Fruit fly (Drosophila melanogaster) whole organism, embryonic: Measurements from ENCODE around the gene CG10996.
A peak's percentile ranks its signal among the peaks of the same experiment; 100 is the strongest.

Experiments
- Ada2b ChIP-seq: fragments of 200-800 bp; sonication (Bioruptor generic); IDR thresholded peaks from 2 replicates; pipeline ENCODE4 v1.3.6; 2022; ENCODE audit warnings: missing biosample characterization, missing genetic modification characterization
- Aef1 ChIP-seq: fragments of 200-800 bp; sonication (Bioruptor generic); IDR thresholded peaks from 3 replicates; pipeline ENCODE4 v1.3.6; 2022; ENCODE audit warnings: missing biosample characterization, missing genetic modification characterization
- CG11398 ChIP-seq: fragments of 200-800 bp; sonication (Bioruptor generic); optimal IDR thresholded peaks from 2 replicates; lab custom pipeline; 2016; ENCODE audit warnings: missing biosample characterization, missing genetic modification characterization
- CG12236 ChIP-seq: fragments of 200-800 bp; sonication (Bioruptor generic); optimal IDR thresholded peaks from 2 replicates; lab custom pipeline; 2016; ENCODE audit warnings: missing biosample characterization, missing genetic modification characterization
- CG1603 ChIP-seq: fragments of 200-800 bp; sonication (Bioruptor generic); optimal IDR thresholded peaks from 2 replicates; lab custom pipeline; 2019; ENCODE audit warnings: missing biosample characterization, mild to moderate bottlenecking, missing genetic modification characterization, moderate library complexity
- CG17829 ChIP-seq: fragments of 200-800 bp; optimal IDR thresholded peaks from 2 replicates; lab custom pipeline; 2019; ENCODE audit warnings: missing biosample characterization, mild to moderate bottlenecking, missing genetic modification characterization, moderate library complexity
- CG18262 ChIP-seq: fragments of 200-800 bp; optimal IDR thresholded peaks from 3 replicates; lab custom pipeline; 2019; ENCODE audit warnings: missing biosample characterization, mild to moderate bottlenecking, missing genetic modification characterization, moderate library complexity
- CG18619 ChIP-seq: fragments of 200-800 bp; sonication (Bioruptor generic); optimal IDR thresholded peaks from 3 replicates; lab custom pipeline; 2017; ENCODE audit warnings: missing biosample characterization, mild to moderate bottlenecking, missing genetic modification characterization
- CG3281 ChIP-seq: fragments of 200-800 bp; sonication (Bioruptor generic); optimal IDR thresholded peaks from 3 replicates; lab custom pipeline; 2017; ENCODE audit warnings: missing biosample characterization, mild to moderate bottlenecking, missing genetic modification characterization
- CG33557 ChIP-seq: fragments of 200-800 bp; sonication (Bioruptor generic); optimal IDR thresholded peaks from 2 replicates; lab custom pipeline; 2019; ENCODE audit warnings: missing biosample characterization, mild to moderate bottlenecking, missing genetic modification characterization, moderate library complexity
- CG34224 ChIP-seq: fragments of 200-800 bp; sonication (Bioruptor generic); IDR thresholded peaks from 3 replicates; pipeline ENCODE4 v1.3.6; 2022; ENCODE audit warnings: missing biosample characterization, missing genetic modification characterization; ENCODE audit not compliant: partially characterized antibody
- CG4854 ChIP-seq: fragments of 200-800 bp; sonication (Bioruptor generic); optimal IDR thresholded peaks from 2 replicates; lab custom pipeline; 2016; ENCODE audit warnings: missing biosample characterization, missing genetic modification characterization, inconsistent platforms
- CG8290 ChIP-seq, 3 experiments: fragments of 200-800 bp; sonication (Bioruptor generic); optimal IDR thresholded peaks; 2 replicates each; lab custom pipeline; 2016 to 2019; ENCODE audit warnings: missing biosample characterization in 3 of 3, missing genetic modification characterization in 3 of 3, mild to moderate bottlenecking in 2 of 3, moderate library complexity in 1 of 3
- Chrac-16 ChIP-seq: fragments of 200-800 bp; sonication (Bioruptor generic); optimal IDR thresholded peaks from 3 replicates; lab custom pipeline; 2016; ENCODE audit warnings: missing biosample characterization, missing genetic modification characterization
- Doc3 ChIP-seq: fragments of 200-800 bp; sonication (Bioruptor generic); IDR thresholded peaks from 3 replicates; pipeline ENCODE4 v1.3.6; 2022; ENCODE audit warnings: missing biosample characterization, missing genetic modification characterization; ENCODE audit not compliant: partially characterized antibody
- HLH4C ChIP-seq: fragments of 200-800 bp; sonication (Bioruptor generic); IDR thresholded peaks from 3 replicates; pipeline ENCODE4 v1.3.6; 2022; ENCODE audit warnings: missing biosample characterization, missing genetic modification characterization; ENCODE audit not compliant: partially characterized antibody
- HLH54F ChIP-seq: fragments of 200-800 bp; sonication (Bioruptor generic); optimal IDR thresholded peaks from 3 replicates; lab custom pipeline; 2016; ENCODE audit warnings: missing biosample characterization, missing genetic modification characterization
- Mad ChIP-seq: fragments of 200-800 bp; sonication (Bioruptor generic); optimal IDR thresholded peaks from 2 replicates; lab custom pipeline; 2016; ENCODE audit warnings: missing biosample characterization, missing genetic modification characterization
- Myb ChIP-seq: fragments of 200-800 bp; sonication (Bioruptor generic); optimal IDR thresholded peaks from 2 replicates; lab custom pipeline; 2016; ENCODE audit warnings: missing biosample characterization, missing genetic modification characterization
- Neu2 ChIP-seq: fragments of 200-800 bp; sonication (Bioruptor generic); optimal IDR thresholded peaks from 3 replicates; lab custom pipeline; 2016; ENCODE audit warnings: missing biosample characterization, missing genetic modification characterization, borderline replicate concordance
- Poxn ChIP-seq: fragments of 200-800 bp; sonication (Bioruptor generic); IDR thresholded peaks from 2 replicates; pipeline ENCODE4 v1.3.6; 2022; ENCODE audit warnings: missing biosample characterization, missing genetic modification characterization
- Side ChIP-seq: fragments of 200-800 bp; sonication (Bioruptor generic); optimal IDR thresholded peaks from 2 replicates; lab custom pipeline; 2016; ENCODE audit warnings: missing biosample characterization, missing genetic modification characterization
- Sox100B ChIP-seq: fragments of 200-800 bp; sonication (Bioruptor generic); optimal IDR thresholded peaks from 3 replicates; lab custom pipeline; 2018; ENCODE audit warnings: missing biosample characterization, mild to moderate bottlenecking, missing genetic modification characterization
- Sox102F ChIP-seq: fragments of 200-800 bp; sonication (Bioruptor generic); optimal IDR thresholded peaks from 2 replicates; lab custom pipeline; 2018; ENCODE audit warnings: missing biosample characterization, mild to moderate bottlenecking, missing genetic modification characterization, moderate library complexity
- ash1 ChIP-seq: fragments of 200-800 bp; sonication (Bioruptor generic); optimal IDR thresholded peaks from 2 replicates; lab custom pipeline; 2018; ENCODE audit warnings: missing biosample characterization, mild to moderate bottlenecking, missing genetic modification characterization
- bowl ChIP-seq: fragments of 200-800 bp; sonication (Bioruptor generic); IDR thresholded peaks from 2 replicates; pipeline ENCODE4 v1.3.6; 2022; ENCODE audit warnings: missing biosample characterization, missing genetic modification characterization
- dimm ChIP-seq: fragments of 200-800 bp; sonication (Bioruptor generic); IDR thresholded peaks from 2 replicates; pipeline ENCODE4 v1.3.6; 2022; ENCODE audit warnings: missing biosample characterization, missing genetic modification characterization
- dmrt99B ChIP-seq: fragments of 200-800 bp; sonication (Bioruptor generic); optimal IDR thresholded peaks from 2 replicates; lab custom pipeline; 2018; ENCODE audit warnings: missing biosample characterization, mild to moderate bottlenecking, missing genetic modification characterization, moderate library complexity
- emc ChIP-seq: fragments of 200-800 bp; sonication (Bioruptor generic); optimal IDR thresholded peaks from 2 replicates; lab custom pipeline; 2016; ENCODE audit warnings: missing biosample characterization, missing genetic modification characterization
- ems ChIP-seq: fragments of 200-800 bp; sonication (Bioruptor generic); optimal IDR thresholded peaks from 3 replicates; lab custom pipeline; 2016; ENCODE audit warnings: missing biosample characterization, missing genetic modification characterization
- eve ChIP-seq, 2 experiments: fragments of >200 bp; optimal IDR thresholded peaks; 2 replicates each; lab custom pipeline; 2017; ENCODE audit warnings: missing biosample characterization in 2 of 2, missing genetic modification characterization in 2 of 2
- gcm2 ChIP-seq: fragments of 200-800 bp; sonication (Bioruptor generic); optimal IDR thresholded peaks from 2 replicates; lab custom pipeline; 2016; ENCODE audit warnings: missing biosample characterization, missing genetic modification characterization
- jumu ChIP-seq: fragments of 200-800 bp; sonication (Bioruptor generic); optimal IDR thresholded peaks from 3 replicates; lab custom pipeline; 2016; ENCODE audit warnings: missing biosample characterization, missing genetic modification characterization
- kah ChIP-seq: fragments of 200-800 bp; sonication (Bioruptor generic); optimal IDR thresholded peaks from 2 replicates; lab custom pipeline; 2018; ENCODE audit warnings: missing biosample characterization, mild to moderate bottlenecking, missing genetic modification characterization
- lmd ChIP-seq: fragments of 200-800 bp; sonication (Bioruptor generic); IDR thresholded peaks from 2 replicates; pipeline ENCODE4 v1.3.6; 2022; ENCODE audit warnings: missing biosample characterization, missing genetic modification characterization
- nmo ChIP-seq: fragments of 200-800 bp; sonication (Bioruptor generic); optimal IDR thresholded peaks from 2 replicates; lab custom pipeline; 2018; ENCODE audit warnings: missing biosample characterization, mild to moderate bottlenecking, missing genetic modification characterization, moderate library complexity
- phol ChIP-seq: fragments of 200-800 bp; sonication (Bioruptor generic); optimal IDR thresholded peaks from 3 replicates; lab custom pipeline; 2018; ENCODE audit warnings: missing biosample characterization, mild to moderate bottlenecking, missing genetic modification characterization, moderate library complexity
- sens-2 ChIP-seq: fragments of 200-800 bp; sonication (Bioruptor generic); IDR thresholded peaks from 2 replicates; pipeline ENCODE4 v1.3.6; 2022; ENCODE audit warnings: missing biosample characterization, missing genetic modification characterization
- slbo ChIP-seq: fragments of 200-800 bp; sonication (Bioruptor generic); IDR thresholded peaks from 2 replicates; pipeline ENCODE4 v1.3.6; 2022; ENCODE audit warnings: missing biosample characterization, missing genetic modification characterization
- sqz ChIP-seq: fragments of 200-800 bp; sonication (Bioruptor generic); optimal IDR thresholded peaks from 3 replicates; lab custom pipeline; 2018; ENCODE audit warnings: missing biosample characterization, mild to moderate bottlenecking, missing genetic modification characterization
- usp ChIP-seq: fragments of >200 bp; optimal IDR thresholded peaks from 2 replicates; lab custom pipeline; 2017; ENCODE audit warnings: missing biosample characterization, missing genetic modification characterization
- vfl ChIP-seq: fragments of 200-800 bp; sonication (Bioruptor generic); optimal IDR thresholded peaks from 2 replicates; lab custom pipeline; 2016; ENCODE audit warnings: missing biosample characterization, missing genetic modification characterization
- wor ChIP-seq: fragments of 200-800 bp; sonication (Bioruptor generic); IDR thresholded peaks from 2 replicates; pipeline ENCODE4 v1.3.6; 2022; ENCODE audit warnings: missing biosample characterization, missing genetic modification characterization

Gene CG10996

DNA sequence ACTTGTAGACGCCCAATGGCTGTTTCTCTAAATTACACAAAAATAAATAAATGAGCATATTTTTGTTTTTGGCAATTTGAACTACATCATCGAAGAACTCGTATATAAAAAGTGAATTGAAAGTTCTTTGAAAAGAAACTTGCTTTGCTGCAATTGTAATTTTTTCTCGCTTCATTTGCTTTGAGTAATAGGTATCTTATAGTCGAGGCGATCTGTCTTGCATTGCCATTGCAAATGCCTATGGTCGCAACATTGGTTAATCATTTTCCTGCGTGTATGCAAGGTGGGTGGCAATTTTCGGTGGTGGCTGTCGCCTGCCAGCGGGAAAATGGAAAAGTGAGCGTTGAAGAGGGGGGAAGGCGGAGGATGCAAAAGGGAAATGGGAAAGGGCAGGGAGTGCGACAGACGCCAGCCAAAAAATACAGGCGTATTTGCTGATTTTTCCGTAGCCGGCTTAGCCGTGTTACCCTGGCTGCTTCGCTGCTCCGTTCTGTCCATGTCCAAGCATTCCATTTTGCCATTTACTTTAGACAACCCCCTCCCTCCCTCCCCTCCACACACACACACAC is 10.1 kb downstream of the CG10996 start (continued):
- TF ChIP-seq CG4854, result no peak

dm6 chrX:13786037-13786667 is 11.3 kb downstream of the CG10996 start:
- TF ChIP-seq CG8290 (GFP tag; optimal IDR thresholded peaks at IDR 0.05; lab: Kevin White, UChicago), result no peak
- TF ChIP-seq CG8290 (tag; optimal IDR thresholded peaks at IDR 0.05; lab: Kevin White, UChicago), result no peak
- no peak for TF ChIP-seq eve (GFP tag; optimal IDR thresholded peaks at IDR 0.05; lab: Kevin White, UChicago)
- TF ChIP-seq Aef1 (GFP tag; lab: Robert Waterston, UW), result no peak
- no peak for TF ChIP-seq gcm2 (GFP tag; lab: Kevin White, UChicago)
- no peak for TF ChIP-seq Neu2
- no peak for TF ChIP-seq CG34224
- TF ChIP-seq CG12236 (GFP tag; lab: Kevin White, UChicago), result no peak
- no peak for TF ChIP-seq CG33557 (GFP tag; lab: Kevin White, UChicago)

- TF ChIP-seq CG3281 (GFP tag; lab: Kevin White, UChicago) (peak; percentile 49), lmd (peak; percentile 52; the same call in 1 of the 2 replicates), vfl (GFP tag; lab: Kevin White, UChicago) (no peak), Myb (GFP tag; lab: Kevin White, UChicago) (peak; percentile 1), Chrac-16 (GFP tag; lab: Kevin White, UChicago) (peak; percentile 32), emc (GFP tag; lab: Kevin White, UChicago) (no peak), CG1603 (tag; lab: Kevin White, UChicago) (no peak), Mad (GFP tag; lab: Kevin White, UChicago) (no peak), sens-2 (GFP tag; lab: Robert Waterston, UW) (0 out of 2 replicates have a peak, but pooled peaks have one; percentile 20), bowl (GFP tag; lab: Robert Waterston, UW) (no peak), CG18262 (tag; lab: Kevin White, UChicago) (peak; percentile 61), CG18619 (GFP tag; lab: Kevin White, UChicago) (peak; percentile 35), dmrt99B (peak; percentile 81), dimm (GFP tag; lab: Robert Waterston, UW) (no peak), Side (GFP tag; lab: Kevin White, UChicago) (no peak), CG17829 (tag; lab: Kevin White, UChicago) (peak; percentile 33), kah (GFP tag; lab: Kevin White, UChicago) (no peak), wor (GFP tag; lab: Robert Waterston, UW) (0 out of 2 replicates have a peak, but pooled peaks have one; percentile 30), Doc3 (GFP tag; lab: Robert Waterston, UW) (no peak), phol (tag; lab: Kevin White, UChicago) (peak; percentile 76), ash1 (GFP tag; lab: Kevin White, UChicago) (no peak), Sox102F (GFP tag; lab: Kevin White, UChicago) (peak; percentile 76), Sox100B (GFP tag; lab: Kevin White, UChicago) (peak; percentile 71), HLH4C (GFP tag; lab: Robert Waterston, UW) (no peak), Poxn (GFP tag; lab: Robert Waterston, UW) (no peak), nmo (GFP tag; lab: Kevin White, UChicago) (peak; percentile 56), Ada2b (GFP tag; lab: Robert Waterston, UW) (peak; percentile 29; the same call in 1 of the 2 replicates), sqz (GFP tag; lab: Kevin White, UChicago) (no peak), jumu (GFP tag; lab: Kevin White, UChicago) (peak; percentile 30), usp (GFP tag; lab: Kevin White, UChicago) (no peak), CG33557 (GFP tag; lab: Kevin White, UChicago) (no peak), slbo (GFP tag; lab: Robert Waterston, UW) (peak; percentile 45), ems (GFP tag; lab: Kevin White, UChicago) (peak; percentile 44), HLH54F (GFP tag; lab: Kevin White, UChicago) (peak; percentile 11), CG11398 (GFP tag; lab: Kevin White, UChicago) (no peak)
Measured at dm6 chrX:13783958-13784907, 13.2 kb downstream of the CG10996 start.
